Fruit fly (Drosophila melanogaster): ENCODE results near the gene hdm.

Gene hdm

dm6 chrX:7891596-7892538 is 28.1 kb downstream of the hdm start, which contains the start of gene Nek2:
TSS of gene Nek2 (minus strand) at chrX:7891646.
- TF ChIP-seq EcR (GFP tag; optimal IDR thresholded peaks at IDR 0.05) (no peak), CG8478 (optimal IDR thresholded peaks at IDR 0.05) (no peak), usp (GFP tag; optimal IDR thresholded peaks at IDR 0.05) (no peak), psq (optimal IDR thresholded peaks at IDR 0.05) (no peak), Dll (optimal IDR thresholded peaks at IDR 0.05) (no peak), pan (optimal IDR thresholded peaks at IDR 0.05) (no peak)

- TF ChIP-seq pan (optimal IDR thresholded peaks at IDR 0.05) (no peak), Dll (optimal IDR thresholded peaks at IDR 0.05) (no peak), psq (optimal IDR thresholded peaks at IDR 0.05) (no peak), CG8478 (optimal IDR thresholded peaks at IDR 0.05) (no peak), usp (GFP tag; optimal IDR thresholded peaks at IDR 0.05) (no peak), EcR (GFP tag; optimal IDR thresholded peaks at IDR 0.05) (no peak)
These were observed 31.4 kb downstream of the hdm start, which contains the start of gene Acat1 for dm6 chrX:7888386-7889024. TSS of gene Acat1 (minus strand) at chrX:7888785.

DNA sequence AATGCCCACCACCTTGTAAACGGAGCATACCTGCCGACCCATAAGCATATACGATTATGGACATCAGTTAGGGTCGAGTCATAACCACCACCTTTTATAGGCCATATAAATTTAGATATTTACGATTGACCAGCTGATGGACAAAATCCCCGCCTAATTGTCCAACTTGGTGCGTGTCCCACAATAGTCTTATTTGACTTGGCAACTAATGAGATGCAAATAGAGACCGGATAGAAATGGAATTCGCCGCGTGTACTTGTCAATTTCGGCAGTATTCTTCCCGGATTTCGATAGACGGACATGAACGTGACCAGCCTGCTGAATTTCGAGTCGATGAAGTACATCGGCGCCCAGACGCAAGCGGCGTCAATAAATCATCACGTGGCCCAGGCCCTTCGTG is 35.6 kb downstream of the hdm start, which contains the start of gene Ir7g:
Ir7g (plus strand) TSS at position 301 of the 400 bp plus-strand sequence.
- no peak for TF ChIP-seq usp (GFP tag; optimal IDR thresholded peaks at IDR 0.05)
- no peak for TF ChIP-seq Dll (optimal IDR thresholded peaks at IDR 0.05)
- no peak for TF ChIP-seq pan (optimal IDR thresholded peaks at IDR 0.05)
- TF ChIP-seq CG8478 (optimal IDR thresholded peaks at IDR 0.05) = no peak
- TF ChIP-seq psq (optimal IDR thresholded peaks at IDR 0.05) = no peak
- no peak for TF ChIP-seq EcR (GFP tag; optimal IDR thresholded peaks at IDR 0.05)

DNA sequence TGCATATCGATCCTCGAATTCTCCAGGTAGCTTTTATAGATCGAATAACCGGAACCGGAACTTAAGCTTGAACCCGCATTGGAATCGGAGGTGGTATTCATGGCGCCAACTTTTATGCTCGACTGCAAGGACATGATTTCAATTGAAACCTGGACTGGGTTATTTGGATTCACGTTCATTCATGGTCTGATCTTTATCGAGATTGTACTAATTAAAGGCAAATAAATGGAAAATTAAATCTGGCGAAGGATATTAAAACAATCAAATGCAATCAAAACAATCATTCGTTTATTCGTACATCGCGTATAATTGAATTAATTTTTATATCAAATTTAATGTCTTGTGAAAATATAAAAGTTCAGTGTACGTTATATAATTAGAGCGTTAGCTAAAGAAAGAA is 36.0 kb downstream of the hdm start, which contains the start of gene Ir7f:
Ir7f (minus strand) TSS at position 101 of the 400 bp plus-strand sequence.
- TF ChIP-seq CG8478 (optimal IDR thresholded peaks at IDR 0.05) (no peak), usp (GFP tag; optimal IDR thresholded peaks at IDR 0.05) (no peak), EcR (GFP tag; optimal IDR thresholded peaks at IDR 0.05) (no peak), psq (optimal IDR thresholded peaks at IDR 0.05) (no peak), Dll (optimal IDR thresholded peaks at IDR 0.05) (no peak), pan (optimal IDR thresholded peaks at IDR 0.05) (no peak)

dm6 chrX:7881579-7881978 is 38.4 kb downstream of the hdm start, which contains the start of gene Ir7e:
TSS of gene Ir7e (minus strand) at chrX:7881679.
- TF ChIP-seq Dll (optimal IDR thresholded peaks at IDR 0.05) (no peak), usp (GFP tag; optimal IDR thresholded peaks at IDR 0.05) (no peak), pan (optimal IDR thresholded peaks at IDR 0.05) (no peak), psq (optimal IDR thresholded peaks at IDR 0.05) (no peak), EcR (GFP tag; optimal IDR thresholded peaks at IDR 0.05) (no peak), CG8478 (optimal IDR thresholded peaks at IDR 0.05) (no peak)

DNA sequence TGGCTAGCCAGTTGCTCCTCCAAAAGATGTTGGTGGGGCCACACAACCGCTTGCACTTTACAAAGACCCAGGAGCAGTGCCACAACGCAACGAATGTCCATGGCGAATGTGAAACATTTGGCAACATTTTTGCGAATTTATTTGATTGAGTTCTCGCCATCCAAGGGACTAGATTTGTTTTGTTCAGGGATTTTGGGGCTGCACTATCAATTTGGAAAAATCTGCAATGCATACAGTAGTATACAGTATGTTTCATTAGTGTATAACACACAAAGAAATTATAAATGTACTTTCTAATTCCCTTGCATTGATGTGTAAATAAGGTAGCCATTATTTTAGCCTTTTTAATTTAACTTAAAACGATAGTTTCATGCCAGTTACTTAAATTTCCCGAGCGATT is 41.2 kb downstream of the hdm start, which contains the start of gene Ir7d:
Ir7d (minus strand) TSS at position 101 of the 400 bp plus-strand sequence.
- no peak for TF ChIP-seq Dll (optimal IDR thresholded peaks at IDR 0.05)
- no peak for TF ChIP-seq pan (optimal IDR thresholded peaks at IDR 0.05)

- TF ChIP-seq usp (GFP tag; optimal IDR thresholded peaks at IDR 0.05) (no peak), psq (optimal IDR thresholded peaks at IDR 0.05) (no peak), pan (optimal IDR thresholded peaks at IDR 0.05) (no peak), EcR (GFP tag; optimal IDR thresholded peaks at IDR 0.05) (no peak), CG8478 (optimal IDR thresholded peaks at IDR 0.05) (no peak), Dll (optimal IDR thresholded peaks at IDR 0.05) (no peak)
These were observed 45.8 kb downstream of the hdm start, which contains the start of gene Ir7c for dm6 chrX:7874094-7874493. TSS of gene Ir7c (plus strand) at chrX:7874394.

DNA sequence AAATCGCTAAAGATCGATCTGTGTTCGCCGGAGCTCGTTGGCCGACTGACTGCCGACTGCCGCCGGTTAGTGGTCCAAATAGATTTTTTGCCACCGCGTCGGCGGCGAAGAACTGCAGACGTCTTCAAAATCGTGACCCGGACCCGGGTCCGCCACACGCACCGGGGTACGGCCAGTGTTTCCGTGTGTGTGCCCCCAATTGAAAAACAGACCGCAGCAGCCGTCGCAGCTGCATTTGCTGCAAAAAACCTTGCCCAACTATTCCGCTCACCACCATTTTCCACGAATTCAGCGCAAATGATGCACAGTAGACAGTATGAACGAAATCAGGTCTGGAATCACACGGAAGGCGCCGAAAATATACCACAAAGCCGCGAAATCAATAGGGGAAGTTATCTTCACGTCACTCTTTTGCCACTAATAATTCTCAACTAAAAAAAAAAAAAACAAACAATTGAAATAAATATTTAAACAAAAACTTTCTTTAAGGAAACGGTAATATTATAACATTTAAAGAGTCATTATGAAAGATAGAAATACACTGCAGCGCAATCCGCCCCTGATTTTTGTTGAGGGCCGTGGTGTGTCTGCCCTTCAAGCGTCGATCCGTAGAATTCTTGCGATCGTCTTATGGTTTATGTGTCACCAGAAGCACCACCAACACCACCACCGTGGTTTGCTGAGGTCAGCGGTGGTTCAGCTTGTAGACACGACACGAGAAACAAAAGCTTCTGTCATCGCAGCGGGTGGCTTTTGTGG is 46.6 kb downstream of the hdm start, which contains the start of gene dec:
dec (minus strand) TSS at position 51 of the 759 bp plus-strand sequence.
- TF ChIP-seq psq (optimal IDR thresholded peaks at IDR 0.05) (no peak), CG8478 (optimal IDR thresholded peaks at IDR 0.05) (no peak), EcR (GFP tag; optimal IDR thresholded peaks at IDR 0.05) (no peak), usp (GFP tag; optimal IDR thresholded peaks at IDR 0.05) (no peak), pan (optimal IDR thresholded peaks at IDR 0.05) (no peak), Dll (optimal IDR thresholded peaks at IDR 0.05) (no peak)

Measured in whole organism.